Fruit fly (Drosophila melanogaster) Kc167 (cell line): ENCODE results near the gene CG7573.

Source experiments
- Sin3A ChIP-seq: fragments of >200 bp; optimal IDR thresholded peaks from 2 replicates; lab custom pipeline; 2018; ENCODE audit warnings: missing external identifiers
- h ChIP-seq: fragments of >200 bp; optimal IDR thresholded peaks from 3 replicates; lab custom pipeline; 2018; ENCODE audit warnings: missing external identifiers
- insv ChIP-seq: fragments of >200 bp; optimal IDR thresholded peaks from 3 replicates; lab custom pipeline; 2018; ENCODE audit warnings: missing external identifiers
- psq ChIP-seq: fragments of >200 bp; optimal IDR thresholded peaks from 2 replicates; lab custom pipeline; 2017; ENCODE audit warnings: missing external identifiers
- ttk ChIP-seq: sonication (Bioruptor generic); optimal IDR thresholded peaks from 2 replicates; lab custom pipeline; 2017; ENCODE audit warnings: missing external identifiers

DNA sequence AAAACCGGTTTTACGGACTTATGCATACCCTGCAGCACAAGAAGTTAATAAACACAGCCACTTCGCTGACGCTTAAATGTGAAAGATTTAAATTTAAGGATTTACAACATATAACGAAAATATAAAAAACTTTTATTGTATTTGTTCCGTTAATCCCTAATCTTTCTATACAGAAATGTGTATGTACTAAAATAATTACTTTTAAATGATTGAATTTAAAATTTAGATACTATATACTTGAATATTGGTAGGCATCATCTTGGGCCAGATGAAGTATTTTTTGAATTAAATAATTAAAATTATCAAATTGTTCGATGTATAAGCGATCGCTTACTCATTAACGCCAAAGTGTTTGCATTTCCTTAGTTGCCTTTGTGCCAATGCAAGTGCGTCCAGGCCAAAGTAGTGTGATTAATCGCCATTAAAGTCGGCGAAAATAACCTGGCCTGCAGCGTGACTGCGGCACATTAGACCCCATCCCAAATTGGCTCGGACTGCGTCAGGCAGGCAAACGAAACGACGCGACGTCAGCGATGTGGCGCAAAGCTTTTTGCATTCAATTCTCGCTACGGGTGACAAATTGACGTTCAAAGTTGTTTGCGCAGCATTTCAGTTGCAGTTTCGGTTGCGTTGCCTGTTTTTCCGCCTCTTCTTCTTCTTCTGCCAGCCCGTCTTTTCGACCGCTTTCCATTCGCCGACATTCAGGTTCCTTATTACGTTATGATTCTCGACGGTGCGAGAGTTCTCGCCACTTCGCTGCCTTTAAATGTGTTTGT lies 13.8 kb upstream of the CG7573 start:
- TF ChIP-seq h (lab: Kevin White, UChicago) (no peak), Sin3A (lab: Kevin White, UChicago) (no peak), psq (lab: Kevin White, UChicago) (no peak), insv (no peak), ttk (lab: Kevin White, UChicago) (no peak)
